Fruit fly (Drosophila melanogaster) whole organism, wandering third instar larva: ENCODE measurements around the gene CG15820.
A peak's percentile ranks its signal among the peaks of the same experiment; 100 is the strongest.

Experiments used
- Abd-B ChIP-seq: fragments of >200 bp; optimal IDR thresholded peaks from 2 replicates; lab custom pipeline; 2017; ENCODE audit warnings: missing biosample characterization, missing genetic modification characterization
- CG9705 ChIP-seq: fragments of 200-800 bp; sonication (Bioruptor generic); optimal IDR thresholded peaks from 2 replicates; lab custom pipeline; 2018; ENCODE audit warnings: missing biosample characterization, mild to moderate bottlenecking, missing genetic modification characterization
- CrebA ChIP-seq: fragments of 200-800 bp; sonication (Bioruptor generic); optimal IDR thresholded peaks from 2 replicates; lab custom pipeline; 2016; ENCODE audit warnings: missing biosample characterization, mild to moderate bottlenecking, missing genetic modification characterization, borderline replicate concordance
- Dfd ChIP-seq: fragments of >200 bp; optimal IDR thresholded peaks from 2 replicates; lab custom pipeline; 2017; ENCODE audit warnings: missing biosample characterization, missing genetic modification characterization
- Dif ChIP-seq: fragments of 200-275, 200-300 bp; sonication (Bioruptor generic); optimal IDR thresholded peaks from 2 replicates; lab custom pipeline; 2018; ENCODE audit warnings: missing biosample characterization, missing genetic modification characterization; ENCODE audit not compliant: partially characterized antibody
- GATAd ChIP-seq: sonication (Bioruptor generic); optimal IDR thresholded peaks from 2 replicates; lab custom pipeline; 2016; ENCODE audit warnings: missing biosample characterization, missing genetic modification characterization
- HLH106 ChIP-seq: fragments of 200-800 bp; optimal IDR thresholded peaks from 3 replicates; lab custom pipeline; 2019; ENCODE audit warnings: missing biosample characterization, mild to moderate bottlenecking, missing genetic modification characterization, moderate library complexity
- Hnf4 ChIP-seq: fragments of 200-800 bp; sonication (Bioruptor generic); optimal IDR thresholded peaks from 2 replicates; lab custom pipeline; 2016; ENCODE audit warnings: missing biosample characterization, mild to moderate bottlenecking, missing genetic modification characterization
- Hr78 ChIP-seq: fragments of >200 bp; optimal IDR thresholded peaks from 2 replicates; lab custom pipeline; 2017; ENCODE audit warnings: missing biosample characterization, missing genetic modification characterization
- Hr83 ChIP-seq: fragments of 200-300 bp; sonication (Bioruptor generic); optimal IDR thresholded peaks from 2 replicates; lab custom pipeline; 2016; ENCODE audit warnings: missing biosample characterization, mild to moderate bottlenecking, missing genetic modification characterization, moderate library complexity; ENCODE audit not compliant: poor library complexity, severe bottlenecking
- Mio ChIP-seq: sonication (Bioruptor generic); optimal IDR thresholded peaks from 2 replicates; lab custom pipeline; 2016; ENCODE audit warnings: missing biosample characterization, missing genetic modification characterization
- Myc ChIP-seq: fragments of >200 bp; optimal IDR thresholded peaks from 2 replicates; lab custom pipeline; 2017
- N ChIP-seq: fragments of >200 bp; optimal IDR thresholded peaks from 2 replicates; lab custom pipeline; 2018; ENCODE audit warnings: missing biosample characterization, missing external identifiers, missing genetic modification characterization
- OdsH ChIP-seq: fragments of 200-800 bp; sonication (Bioruptor generic); optimal IDR thresholded peaks from 2 replicates; lab custom pipeline; 2016; ENCODE audit warnings: missing biosample characterization, mild to moderate bottlenecking, missing genetic modification characterization
- Rel ChIP-seq, 2 experiments: fragments of 200-800 bp; sonication (Bioruptor generic) in 1 of 2; optimal IDR thresholded peaks; 2 replicates in 1 of 2; 3 replicates in 1 of 2; lab custom pipeline; 2016 to 2019; ENCODE audit warnings: mild to moderate bottlenecking in 2 of 2, missing biosample characterization in 2 of 2, missing genetic modification characterization in 2 of 2, moderate library complexity in 1 of 2
- Sp1 ChIP-seq: fragments of 200-800 bp; sonication (Bioruptor generic); optimal IDR thresholded peaks from 3 replicates; lab custom pipeline; 2019; ENCODE audit warnings: missing biosample characterization, mild to moderate bottlenecking, missing genetic modification characterization, moderate library complexity
- Vsx2 ChIP-seq: fragments of 200-300, 225-300 bp; sonication (Bioruptor generic); optimal IDR thresholded peaks from 2 replicates; lab custom pipeline; 2018; ENCODE audit warnings: missing biosample characterization, missing genetic modification characterization; ENCODE audit not compliant: partially characterized antibody
- br ChIP-seq: fragments of 200-800 bp; sonication (Bioruptor generic); optimal IDR thresholded peaks from 2 replicates; lab custom pipeline; 2016; ENCODE audit warnings: missing biosample characterization, missing genetic modification characterization
- brk ChIP-seq: fragments of 200-800 bp; sonication (Bioruptor generic); optimal IDR thresholded peaks from 2 replicates; lab custom pipeline; 2016; ENCODE audit warnings: missing biosample characterization, mild to moderate bottlenecking, missing genetic modification characterization
- dl ChIP-seq, 2 experiments: fragments of 175-275, 200-275 bp in 1 of 2; fragments of 200-275 bp in 1 of 2; sonication (Bioruptor generic); optimal IDR thresholded peaks; lab custom pipeline; 2018; ENCODE audit warnings: mild to moderate bottlenecking in 2 of 2, missing biosample characterization in 2 of 2, missing genetic modification characterization in 2 of 2, moderate library complexity in 2 of 2; ENCODE audit not compliant: partially characterized antibody in 2 of 2, insufficient read depth in 1 of 2
- dmrt93B ChIP-seq: fragments of 200-800 bp; sonication (Bioruptor generic); optimal IDR thresholded peaks from 2 replicates; lab custom pipeline; 2018; ENCODE audit warnings: missing biosample characterization, mild to moderate bottlenecking, missing genetic modification characterization
- dsf ChIP-seq: sonication (Bioruptor generic); optimal IDR thresholded peaks from 2 replicates; lab custom pipeline; 2016; ENCODE audit warnings: missing biosample characterization, missing genetic modification characterization, borderline replicate concordance
- ey ChIP-seq: fragments of 200-800 bp; sonication (Bioruptor generic); optimal IDR thresholded peaks from 2 replicates; lab custom pipeline; 2016; ENCODE audit warnings: missing biosample characterization, missing genetic modification characterization
- foxo ChIP-seq, 2 experiments: fragments of 200-800 bp; sonication (Bioruptor generic); optimal IDR thresholded peaks; 2 replicates in 1 of 2; 3 replicates in 1 of 2; lab custom pipeline; 2016 to 2017; ENCODE audit warnings: missing biosample characterization in 2 of 2, missing genetic modification characterization in 2 of 2
- fru ChIP-seq: fragments of 200-800 bp; sonication (Bioruptor generic); optimal IDR thresholded peaks from 3 replicates; lab custom pipeline; 2016; ENCODE audit warnings: missing biosample characterization, mild to moderate bottlenecking, missing genetic modification characterization
- h ChIP-seq: fragments of 200-800 bp; sonication (Bioruptor generic); optimal IDR thresholded peaks from 3 replicates; lab custom pipeline; 2016; ENCODE audit warnings: missing biosample characterization, mild to moderate bottlenecking, missing genetic modification characterization
- jim ChIP-seq: fragments of 175-275, 200-325 bp; sonication (Bioruptor generic); optimal IDR thresholded peaks from 2 replicates; lab custom pipeline; 2016; ENCODE audit warnings: missing biosample characterization, mild to moderate bottlenecking, missing genetic modification characterization
- lola ChIP-seq: fragments of >200 bp; optimal IDR thresholded peaks from 2 replicates; lab custom pipeline; 2017; ENCODE audit warnings: missing biosample characterization, missing genetic modification characterization
- pan ChIP-seq: fragments of >200 bp; optimal IDR thresholded peaks from 2 replicates; lab custom pipeline; 2017
- psq ChIP-seq: fragments of 200-800 bp; sonication (Bioruptor generic); optimal IDR thresholded peaks from 3 replicates; lab custom pipeline; 2017; ENCODE audit warnings: missing biosample characterization, mild to moderate bottlenecking, missing genetic modification characterization, moderate library complexity
- rgr ChIP-seq: fragments of 200-800 bp; sonication (Bioruptor generic); optimal IDR thresholded peaks from 3 replicates; lab custom pipeline; 2016; ENCODE audit warnings: missing biosample characterization, mild to moderate bottlenecking, missing genetic modification characterization
- sage ChIP-seq: fragments of 200-800 bp; sonication (Bioruptor generic); optimal IDR thresholded peaks from 2 replicates; lab custom pipeline; 2016; ENCODE audit warnings: missing biosample characterization, mild to moderate bottlenecking, missing genetic modification characterization
- sv ChIP-seq: fragments of 200-800 bp; sonication (Bioruptor generic); optimal IDR thresholded peaks from 3 replicates; lab custom pipeline; 2016; ENCODE audit warnings: missing biosample characterization, missing genetic modification characterization
- tai ChIP-seq: sonication (Bioruptor generic); optimal IDR thresholded peaks from 2 replicates; lab custom pipeline; 2016; ENCODE audit warnings: missing biosample characterization, missing genetic modification characterization
- usp ChIP-seq: fragments of >200 bp; optimal IDR thresholded peaks from 2 replicates; lab custom pipeline; 2017; ENCODE audit warnings: missing biosample characterization, missing genetic modification characterization
- woc ChIP-seq: sonication (Bioruptor generic); optimal IDR thresholded peaks from 2 replicates; lab custom pipeline; 2016; ENCODE audit warnings: missing biosample characterization, mild to moderate bottlenecking, missing genetic modification characterization

Gene CG15820

DNA sequence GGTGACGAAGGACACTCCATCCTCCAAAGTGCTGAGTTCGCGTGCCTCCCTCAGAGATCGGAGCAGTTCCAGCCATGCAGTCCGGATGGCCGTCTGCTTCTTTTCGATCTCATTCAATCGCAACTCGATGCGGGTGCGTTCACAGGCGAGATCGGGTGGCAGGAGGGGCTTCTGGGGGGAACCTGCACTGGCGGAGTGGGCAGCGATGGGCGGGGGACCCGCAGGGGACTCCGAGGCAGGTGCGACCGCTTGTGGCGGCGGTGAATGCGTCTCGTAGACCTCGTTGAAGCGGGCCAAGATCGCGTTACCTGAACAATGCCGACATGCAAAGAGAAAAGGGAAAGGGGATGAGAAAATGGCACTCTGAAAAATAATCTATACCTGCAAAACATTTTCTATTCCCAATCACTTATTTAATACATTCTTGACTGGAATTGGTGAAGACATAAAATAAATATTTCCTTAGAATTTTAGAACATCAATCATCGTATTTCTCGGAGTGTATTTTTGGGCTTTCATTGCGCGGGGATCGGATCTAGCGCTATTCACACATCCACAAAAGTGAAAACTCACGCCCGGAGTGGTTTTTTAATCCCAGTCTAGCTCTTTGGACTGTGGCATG is 15.3 kb downstream of the CG15820 start:
- TF ChIP-seq h (GFP tag; lab: Kevin White, UChicago), result peak; percentile 24
- no peak for TF ChIP-seq pan
- TF ChIP-seq foxo (GFP tag; optimal IDR thresholded peaks at IDR 0.05; lab: Kevin White, UChicago), result peak in 1 of 2 experiments; percentile 9

- no peak for TF ChIP-seq rgr (GFP tag; lab: Kevin White, UChicago)
- no peak for TF ChIP-seq foxo (GFP tag; optimal IDR thresholded peaks at IDR 0.05; lab: Kevin White, UChicago)
- no peak for TF ChIP-seq br (GFP tag; lab: Kevin White, UChicago)
- TF ChIP-seq Dif, result no peak
- TF ChIP-seq ey (GFP tag; lab: Kevin White, UChicago), result no peak
- no peak for TF ChIP-seq woc (GFP tag; lab: Kevin White, UChicago)
- TF ChIP-seq Vsx2 (GFP tag; lab: Kevin White, UChicago), result no peak
- no peak for TF ChIP-seq Abd-B (GFP tag; lab: Kevin White, UChicago)
These were observed 16.7 kb downstream of the CG15820 start for dm6 chr3L:2157427-2157931.

- TF ChIP-seq sv (GFP tag; lab: Kevin White, UChicago) (no peak), rgr (GFP tag; lab: Kevin White, UChicago) (peak; percentile 49), dl (GFP tag; optimal IDR thresholded peaks at IDR 0.05; lab: Kevin White, UChicago; ENCODE audit: insufficient read depth in 1 of 2, partially characterized antibody in 2 of 2) (no peak), Hr78 (GFP tag; lab: Kevin White, UChicago) (no peak), tai (GFP tag; lab: Kevin White, UChicago) (no peak), fru (GFP tag; lab: Kevin White, UChicago) (peak; percentile 26), Myc (lab: Kevin White, UChicago) (peak; percentile 33), h (GFP tag; lab: Kevin White, UChicago) (peak; percentile 23), OdsH (GFP tag; lab: Kevin White, UChicago) (peak; percentile 27), woc (GFP tag; lab: Kevin White, UChicago) (no peak)
- TF ChIP-seq, all 38 proteins: peak for 5
These were observed 21.4 kb downstream of the CG15820 start for dm6 chr3L:2152730-2153129.

DNA sequence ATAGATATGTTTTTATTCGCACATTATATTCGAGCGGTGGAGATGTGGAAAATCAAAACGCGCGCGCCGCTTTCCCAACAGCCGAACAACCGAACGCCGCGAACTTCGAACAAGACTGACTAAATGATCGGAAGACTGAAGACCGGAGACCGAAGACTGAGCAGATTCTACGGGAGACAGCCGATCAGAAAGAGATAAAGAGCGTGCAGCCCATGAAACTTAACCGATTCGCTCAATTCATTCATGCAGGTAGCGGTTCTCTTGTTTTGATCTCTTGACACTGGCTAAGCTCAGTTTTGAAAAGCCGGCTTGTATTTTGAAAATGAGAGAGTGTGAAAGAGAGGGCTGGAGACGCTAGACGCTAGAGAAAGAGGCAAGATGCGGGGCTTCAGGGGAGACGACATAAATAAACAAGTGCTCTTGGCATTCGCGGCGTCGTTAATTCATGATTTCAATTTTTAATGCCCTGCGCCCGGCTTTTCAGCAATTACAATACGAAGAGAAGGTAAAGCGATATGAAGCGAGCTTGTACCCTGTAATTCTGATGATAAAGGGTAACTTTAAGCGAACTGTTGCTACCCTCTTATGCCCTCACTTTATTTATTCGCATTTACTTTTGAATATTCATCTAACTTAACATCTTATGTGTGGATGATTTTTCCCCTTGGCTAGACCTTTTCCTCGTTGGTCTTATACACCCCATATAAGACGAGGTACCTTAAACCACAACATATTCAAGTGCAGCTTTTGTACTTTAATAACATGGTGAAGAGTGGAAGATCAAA is 22.4 kb downstream of the CG15820 start, which contains the start of gene zormin:
TSS of gene zormin (minus strand) at position 113 of the 785 bp plus-strand sequence.
- TF ChIP-seq Rel (GFP tag; optimal IDR thresholded peaks at IDR 0.05; lab: Kevin White, UChicago), result peak; percentile 55
- TF ChIP-seq Rel (tag; optimal IDR thresholded peaks at IDR 0.05; lab: Kevin White, UChicago), result no peak
- peak; percentile 10 for TF ChIP-seq CrebA (GFP tag; lab: Kevin White, UChicago)
- TF ChIP-seq Vsx2 (GFP tag; lab: Kevin White, UChicago), result peak; percentile 73
- TF ChIP-seq foxo (GFP tag; optimal IDR thresholded peaks at IDR 0.05; lab: Kevin White, UChicago), result peak in 1 of 2 experiments; percentile 69
- no peak for TF ChIP-seq lola (GFP tag; lab: Kevin White, UChicago)
- TF ChIP-seq dmrt93B (GFP tag; lab: Kevin White, UChicago), result peak; percentile 50
- TF ChIP-seq br (GFP tag; lab: Kevin White, UChicago), result peak; percentile 57
- TF ChIP-seq Hnf4 (GFP tag; lab: Kevin White, UChicago), result no peak
- TF ChIP-seq N (GFP tag; lab: Kevin White, UChicago), result no peak
- no peak for TF ChIP-seq pan
- TF ChIP-seq psq, result peak; percentile 55
- TF ChIP-seq Sp1, result no peak
- TF ChIP-seq sv (GFP tag; lab: Kevin White, UChicago), result no peak
- no peak for TF ChIP-seq Mio (GFP tag; lab: Kevin White, UChicago)
- TF ChIP-seq Dif, result peak; percentile 91
- TF ChIP-seq Myc (lab: Kevin White, UChicago), result no peak
- TF ChIP-seq HLH106 (tag; lab: Kevin White, UChicago), result peak; percentile 63
- TF ChIP-seq Dfd (GFP tag; lab: Kevin White, UChicago), result no peak
- TF ChIP-seq Hr83 (GFP tag; lab: Kevin White, UChicago), result peak; percentile 4
- TF ChIP-seq dsf (GFP tag; lab: Kevin White, UChicago), result no peak
- no peak for TF ChIP-seq Abd-B (GFP tag; lab: Kevin White, UChicago)
- peak; percentile 55 for TF ChIP-seq rgr (GFP tag; lab: Kevin White, UChicago)
- peak; percentile 53 for TF ChIP-seq brk (GFP tag; lab: Kevin White, UChicago)
- TF ChIP-seq sage (GFP tag; lab: Kevin White, UChicago), result peak; percentile 42
- peak; percentile 81 to 87 for TF ChIP-seq dl (GFP tag; optimal IDR thresholded peaks at IDR 0.05; lab: Kevin White, UChicago; ENCODE audit: insufficient read depth in 1 of 2, partially characterized antibody in 2 of 2)
- TF ChIP-seq jim (GFP tag; lab: Kevin White, UChicago), result peak; percentile 9
- TF ChIP-seq ey (GFP tag; lab: Kevin White, UChicago), result peak; percentile 53
- peak; percentile 76 for TF ChIP-seq fru (GFP tag; lab: Kevin White, UChicago)
- peak; percentile 86 for TF ChIP-seq woc (GFP tag; lab: Kevin White, UChicago)
- TF ChIP-seq GATAd, result no peak
- TF ChIP-seq CG9705 (GFP tag; lab: Kevin White, UChicago), result no peak
- no peak for TF ChIP-seq usp (GFP tag; lab: Kevin White, UChicago)
- TF ChIP-seq tai (GFP tag; lab: Kevin White, UChicago), result peak; percentile 38
- TF ChIP-seq h (GFP tag; lab: Kevin White, UChicago), result peak; percentile 77
- TF ChIP-seq OdsH (GFP tag; lab: Kevin White, UChicago), result peak; percentile 49
- TF ChIP-seq Hr78 (GFP tag; lab: Kevin White, UChicago), result no peak
